Fruit fly (Drosophila melanogaster) whole organism, embryonic: ENCODE measurements around the gene Adck5.

Experiments used
- Antp ChIP-seq: fragments of 200-800 bp; sonication (Bioruptor generic); optimal IDR thresholded peaks from 3 replicates; lab custom pipeline; 2016; ENCODE audit warnings: missing biosample characterization, missing genetic modification characterization
- Atf6 ChIP-seq: fragments of 200-800 bp; sonication (Bioruptor generic); IDR thresholded peaks from 2 replicates; pipeline ENCODE4 v1.3.6; 2022; ENCODE audit warnings: missing biosample characterization, missing genetic modification characterization
- CG13624 ChIP-seq: fragments of 200-800 bp; sonication (Bioruptor generic); optimal IDR thresholded peaks from 2 replicates; lab custom pipeline; 2016; ENCODE audit warnings: missing biosample characterization, missing genetic modification characterization
- CG15011 ChIP-seq: fragments of 200-800 bp; sonication (Bioruptor generic); optimal IDR thresholded peaks from 3 replicates; lab custom pipeline; 2018; ENCODE audit warnings: missing biosample characterization, mild to moderate bottlenecking, missing genetic modification characterization
- CG16813 ChIP-seq: fragments of 200-800 bp; sonication (Bioruptor generic); IDR thresholded peaks from 3 replicates; pipeline ENCODE4 v1.3.6; 2022; ENCODE audit warnings: missing biosample characterization, missing genetic modification characterization; ENCODE audit not compliant: partially characterized antibody
- CG17186 ChIP-seq: fragments of 200-800 bp; sonication (Bioruptor generic); optimal IDR thresholded peaks from 3 replicates; lab custom pipeline; 2017; ENCODE audit warnings: missing biosample characterization, missing genetic modification reagents, missing genetic modification characterization
- CG18262 ChIP-seq: fragments of 200-800 bp; optimal IDR thresholded peaks from 3 replicates; lab custom pipeline; 2019; ENCODE audit warnings: missing biosample characterization, mild to moderate bottlenecking, missing genetic modification characterization, moderate library complexity
- CG18764 ChIP-seq: fragments of 200-800 bp; sonication (Bioruptor generic); optimal IDR thresholded peaks from 3 replicates; lab custom pipeline; 2016; ENCODE audit warnings: missing biosample characterization, missing genetic modification characterization
- CG2678 ChIP-seq: fragments of 200-800 bp; sonication (Bioruptor generic); optimal IDR thresholded peaks from 3 replicates; lab custom pipeline; 2019; ENCODE audit warnings: missing biosample characterization, mild to moderate bottlenecking, missing genetic modification characterization, moderate library complexity
- CG2889 ChIP-seq: fragments of 200-800 bp; sonication (Bioruptor generic); IDR thresholded peaks from 3 replicates; pipeline ENCODE4 v1.3.6; 2022; ENCODE audit warnings: missing biosample characterization, missing genetic modification characterization
- CG33213 ChIP-seq: fragments of 200-800 bp; sonication (Bioruptor generic); optimal IDR thresholded peaks from 3 replicates; lab custom pipeline; 2016; ENCODE audit warnings: missing biosample characterization, missing genetic modification characterization
- CG42726 ChIP-seq: fragments of 200-800 bp; sonication (Bioruptor generic); IDR thresholded peaks from 2 replicates; pipeline ENCODE4 v1.3.6; 2022; ENCODE audit warnings: missing biosample characterization, missing genetic modification characterization; ENCODE audit not compliant: partially characterized antibody
- CG5245 ChIP-seq: fragments of 200-800 bp; sonication (Bioruptor generic); optimal IDR thresholded peaks from 3 replicates; lab custom pipeline; 2016; ENCODE audit warnings: missing biosample characterization, missing genetic modification characterization
- CG6689 ChIP-seq: fragments of 200-800 bp; sonication (Bioruptor generic); IDR thresholded peaks from 2 replicates; pipeline ENCODE4 v1.3.6; 2022; ENCODE audit warnings: missing biosample characterization, missing genetic modification characterization
- CG6813 ChIP-seq: fragments of 200-800 bp; sonication (Bioruptor generic); optimal IDR thresholded peaks from 2 replicates; lab custom pipeline; 2017; ENCODE audit warnings: missing biosample characterization, missing genetic modification characterization, mild to moderate bottlenecking, moderate library complexity, missing genetic modification reagents
- CG8089 ChIP-seq: fragments of 200-800 bp; sonication (Bioruptor generic); optimal IDR thresholded peaks from 3 replicates; lab custom pipeline; 2016; ENCODE audit warnings: missing biosample characterization, missing genetic modification characterization
- CG9727 ChIP-seq: fragments of 200-800 bp; sonication (Bioruptor generic); optimal IDR thresholded peaks from 3 replicates; lab custom pipeline; 2017; ENCODE audit warnings: missing biosample characterization, mild to moderate bottlenecking, missing genetic modification characterization
- CG9876 ChIP-seq: fragments of 200-800 bp; sonication (Bioruptor generic); optimal IDR thresholded peaks from 2 replicates; lab custom pipeline; 2016; ENCODE audit warnings: missing biosample characterization, missing genetic modification characterization
- Dbx ChIP-seq: fragments of 200-800 bp; sonication (Bioruptor generic); IDR thresholded peaks from 3 replicates; pipeline ENCODE4 v1.3.6; 2022; ENCODE audit warnings: missing biosample characterization, missing genetic modification characterization
- Dfd ChIP-seq, 2 experiments: fragments of >200 bp; optimal IDR thresholded peaks; 2 replicates each; lab custom pipeline; 2017; ENCODE audit warnings: missing biosample characterization in 2 of 2, missing genetic modification characterization in 2 of 2
- Doc2 ChIP-seq: fragments of 200-800 bp; sonication (Bioruptor generic); IDR thresholded peaks from 2 replicates; pipeline ENCODE4 v1.3.6; 2022; ENCODE audit warnings: missing biosample characterization, missing genetic modification characterization
- Fer2 ChIP-seq: fragments of 200-800 bp; sonication (Bioruptor generic); optimal IDR thresholded peaks from 2 replicates; lab custom pipeline; 2018; ENCODE audit warnings: missing biosample characterization, mild to moderate bottlenecking, missing genetic modification characterization, moderate library complexity
- Hr78 ChIP-seq, 2 experiments: fragments of 200-800 bp in 1 of 2; fragments of >200 bp in 1 of 2; sonication (Bioruptor generic) in 1 of 2; optimal IDR thresholded peaks; 2 replicates each; lab custom pipeline; 2017 to 2019; ENCODE audit warnings: missing biosample characterization in 2 of 2, missing genetic modification characterization in 2 of 2, mild to moderate bottlenecking in 1 of 2, moderate library complexity in 1 of 2
- MBD-R2 ChIP-seq: fragments of 200-800 bp; sonication (Bioruptor generic); IDR thresholded peaks from 2 replicates; pipeline ENCODE4 v1.3.6; 2022; ENCODE audit warnings: missing biosample characterization, missing genetic modification characterization
- NK7.1 ChIP-seq: fragments of 200-800 bp; sonication (Bioruptor generic); optimal IDR thresholded peaks from 3 replicates; lab custom pipeline; 2016; ENCODE audit warnings: missing biosample characterization, missing genetic modification characterization
- Nf-YC ChIP-seq: fragments of 200-800 bp; optimal IDR thresholded peaks from 3 replicates; lab custom pipeline; 2019; ENCODE audit warnings: missing biosample characterization, mild to moderate bottlenecking, missing genetic modification characterization, moderate library complexity
- Oli ChIP-seq: fragments of 200-800 bp; sonication (Bioruptor generic); optimal IDR thresholded peaks from 2 replicates; lab custom pipeline; 2018; ENCODE audit warnings: missing biosample characterization, mild to moderate bottlenecking, missing genetic modification characterization, moderate library complexity
- Ravus ChIP-seq: fragments of 200-800 bp; sonication (Bioruptor generic); IDR thresholded peaks from 2 replicates; pipeline ENCODE4 v1.3.6; 2022; ENCODE audit warnings: missing biosample characterization, missing genetic modification characterization
- Sin3A ChIP-seq: fragments of >200 bp; optimal IDR thresholded peaks from 2 replicates; lab custom pipeline; 2018
- Sox102F ChIP-seq: fragments of 200-800 bp; sonication (Bioruptor generic); optimal IDR thresholded peaks from 2 replicates; lab custom pipeline; 2018; ENCODE audit warnings: missing biosample characterization, mild to moderate bottlenecking, missing genetic modification characterization, moderate library complexity
- Spps ChIP-seq: fragments of 200-800 bp; sonication (Bioruptor generic); optimal IDR thresholded peaks from 2 replicates; lab custom pipeline; 2018; ENCODE audit warnings: missing biosample characterization, mild to moderate bottlenecking, missing genetic modification characterization
- amos ChIP-seq: fragments of 200-800 bp; sonication (Bioruptor generic); IDR thresholded peaks from 2 replicates; pipeline ENCODE4 v1.3.6; 2022; ENCODE audit warnings: missing biosample characterization, missing genetic modification characterization; ENCODE audit not compliant: partially characterized antibody
- bbx ChIP-seq: fragments of 200-800 bp; sonication (Bioruptor generic); IDR thresholded peaks from 2 replicates; pipeline ENCODE4 v1.3.6; 2022; ENCODE audit warnings: missing biosample characterization, missing genetic modification characterization; ENCODE audit not compliant: partially characterized antibody
- bigmax ChIP-seq: fragments of 200-800 bp; sonication (Bioruptor generic); optimal IDR thresholded peaks from 2 replicates; lab custom pipeline; 2018; ENCODE audit warnings: missing biosample characterization, mild to moderate bottlenecking, missing genetic modification characterization
- disco-r ChIP-seq: fragments of 200-800 bp; sonication (Bioruptor generic); optimal IDR thresholded peaks from 2 replicates; lab custom pipeline; 2016; ENCODE audit warnings: missing biosample characterization, missing genetic modification characterization
- dpn ChIP-seq, 2 experiments: fragments of 200-800 bp; sonication (Bioruptor generic); optimal IDR thresholded peaks; 3 replicates each; lab custom pipeline; 2016; ENCODE audit warnings: missing biosample characterization in 2 of 2, missing genetic modification characterization in 2 of 2
- exex ChIP-seq: fragments of 200-800 bp; sonication (Bioruptor generic); optimal IDR thresholded peaks from 4 replicates; lab custom pipeline; 2018; ENCODE audit warnings: missing biosample characterization, mild to moderate bottlenecking, missing genetic modification characterization, moderate library complexity
- gem ChIP-seq: fragments of 200-800 bp; sonication (Bioruptor generic); optimal IDR thresholded peaks from 2 replicates; lab custom pipeline; 2019; ENCODE audit warnings: missing biosample characterization, mild to moderate bottlenecking, missing genetic modification characterization, moderate library complexity
- ken ChIP-seq: fragments of 200-800 bp; sonication (Bioruptor generic); IDR thresholded peaks from 3 replicates; pipeline ENCODE4 v1.3.6; 2022; ENCODE audit warnings: missing biosample characterization, missing genetic modification characterization
- prd ChIP-seq, 3 experiments: fragments of >200 bp in 2 of 3; fragments of 200-800 bp in 1 of 3; sonication (Bioruptor generic) in 1 of 3; optimal IDR thresholded peaks in 2 of 3; IDR thresholded peaks in 1 of 3; 2 replicates in 2 of 3; 3 replicates in 1 of 3; pipeline versions ENCODE4 v1.3.6 to Lab custom; 2017 to 2022; ENCODE audit warnings: missing biosample characterization in 1 of 3, missing genetic modification characterization in 1 of 3
- pros ChIP-seq: fragments of 200-800 bp; sonication (Bioruptor generic); optimal IDR thresholded peaks from 3 replicates; lab custom pipeline; 2019; ENCODE audit warnings: missing biosample characterization, mild to moderate bottlenecking, missing genetic modification characterization, moderate library complexity
- slbo ChIP-seq: fragments of 200-800 bp; sonication (Bioruptor generic); IDR thresholded peaks from 2 replicates; pipeline ENCODE4 v1.3.6; 2022; ENCODE audit warnings: missing biosample characterization, missing genetic modification characterization
- slp2 ChIP-seq: fragments of 200-800 bp; sonication (Bioruptor generic); optimal IDR thresholded peaks from 2 replicates; lab custom pipeline; 2016; ENCODE audit warnings: missing biosample characterization, missing genetic modification characterization
- tio ChIP-seq: fragments of 200-800 bp; sonication (Bioruptor generic); optimal IDR thresholded peaks from 2 replicates; lab custom pipeline; 2017; ENCODE audit warnings: missing biosample characterization, missing genetic modification characterization, inconsistent platforms
- tll ChIP-seq, 2 experiments: fragments of 200-800 bp in 1 of 2; fragments of >200 bp in 1 of 2; sonication (Bioruptor generic) in 1 of 2; optimal IDR thresholded peaks; 2 replicates each; lab custom pipeline; 2017 to 2019; ENCODE audit warnings: missing biosample characterization in 2 of 2, missing genetic modification characterization in 2 of 2, mild to moderate bottlenecking in 1 of 2, moderate library complexity in 1 of 2
- tup ChIP-seq: fragments of 200-800 bp; sonication (Bioruptor generic); optimal IDR thresholded peaks from 2 replicates; lab custom pipeline; 2016; ENCODE audit warnings: missing biosample characterization, mild to moderate bottlenecking, missing genetic modification characterization, moderate library complexity
- vnd ChIP-seq: fragments of 200-800 bp; sonication (Bioruptor generic); IDR thresholded peaks from 3 replicates; pipeline ENCODE4 v1.3.6; 2022; ENCODE audit warnings: missing biosample characterization, missing genetic modification characterization; ENCODE audit not compliant: partially characterized antibody
- zfh2 ChIP-seq: fragments of 200-800 bp; sonication (Bioruptor generic); optimal IDR thresholded peaks from 2 replicates; lab custom pipeline; 2016; ENCODE audit warnings: missing biosample characterization, missing genetic modification characterization

The Adck5 gene

DNA sequence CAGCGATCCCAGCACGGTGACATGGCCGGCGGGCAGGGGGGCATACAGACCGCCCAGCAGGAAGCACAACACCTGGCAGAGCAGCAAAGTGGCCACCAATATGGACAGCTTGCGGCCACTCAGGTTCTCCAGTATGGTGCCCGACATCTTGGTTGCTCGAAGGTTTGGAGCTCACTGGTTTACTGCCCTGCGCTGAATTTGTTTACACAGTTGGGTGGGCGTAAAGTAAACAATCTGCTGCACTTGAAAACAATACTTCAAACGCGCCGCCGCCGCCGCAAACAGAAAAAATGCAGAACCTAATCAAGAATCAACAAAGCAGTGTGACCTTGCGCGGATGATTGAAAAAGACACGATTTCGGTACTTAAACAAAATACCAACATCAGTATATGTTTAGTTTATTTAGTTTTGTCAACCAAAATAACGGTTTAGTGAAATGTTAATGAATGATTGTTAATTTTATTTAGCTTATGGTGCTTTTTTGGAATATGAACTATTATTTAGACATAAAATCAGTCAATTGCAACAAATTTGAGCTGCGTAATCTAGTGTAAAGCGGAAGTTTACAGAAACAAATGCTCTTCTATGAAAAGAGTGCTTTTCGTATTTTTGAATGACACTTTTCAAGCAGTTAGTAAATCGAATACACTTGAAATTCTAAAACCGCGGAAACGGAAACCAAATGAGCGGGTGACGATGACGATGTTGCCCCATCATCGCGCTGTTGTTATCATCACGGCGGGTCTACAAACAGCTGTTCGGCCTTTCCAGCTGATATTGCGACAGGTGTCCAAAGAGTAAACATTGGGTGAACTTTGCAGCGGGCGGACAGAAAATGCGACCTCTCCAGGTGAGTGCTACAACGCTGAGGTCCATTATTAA lies at the start of gene Adck5, which contains the start of gene wls (continued):
- TF ChIP-seq Fer2 (tag; lab: Kevin White, UChicago) (peak; percentile 25), exex (tag; lab: Kevin White, UChicago) (no peak), CG33213 (GFP tag; lab: Kevin White, UChicago) (peak; percentile 15), vnd (GFP tag; lab: Robert Waterston, UW) (no peak), Ravus (GFP tag; lab: Robert Waterston, UW) (no peak), CG9876 (no peak), Sin3A (lab: Kevin White, UChicago) (peak; percentile 59), CG16813 (GFP tag; lab: Robert Waterston, UW) (no peak), dpn (GFP tag; optimal IDR thresholded peaks at IDR 0.05; lab: Kevin White, UChicago) (peak; percentile 9 to 57), CG9727 (GFP tag; lab: Kevin White, UChicago) (peak; percentile 63), Sox102F (GFP tag; lab: Kevin White, UChicago) (no peak), Hr78 (GFP tag; optimal IDR thresholded peaks at IDR 0.05; lab: Kevin White, UChicago) (peak in 1 of 2 experiments; percentile 78), CG8089 (GFP tag; lab: Kevin White, UChicago) (peak; percentile 67), Spps (tag; lab: Kevin White, UChicago) (no peak), Dfd (GFP tag; optimal IDR thresholded peaks at IDR 0.05; lab: Kevin White, UChicago) (no peak), zfh2 (GFP tag; lab: Kevin White, UChicago) (peak; percentile 21), Nf-YC (tag; lab: Kevin White, UChicago) (no peak), Atf6 (0 out of 2 replicates have a peak, but pooled peaks have one; percentile 26), CG18262 (tag; lab: Kevin White, UChicago) (no peak), CG18764 (peak; percentile 28), Doc2 (GFP tag; lab: Robert Waterston, UW) (no peak), bigmax (GFP tag; lab: Kevin White, UChicago) (peak; percentile 41), CG2678 (tag; lab: Kevin White, UChicago) (no peak), disco-r (GFP tag; lab: Kevin White, UChicago) (no peak), prd (optimal IDR thresholded peaks at IDR 0.05; lab: Kevin White, UChicago) (no peak), prd (GFP tag; IDR thresholded peaks at IDR 0.05; lab: Robert Waterston, UW) (no peak), CG42726 (GFP tag; lab: Robert Waterston, UW) (no peak), bbx (GFP tag; lab: Robert Waterston, UW) (0 out of 2 replicates have a peak, but pooled peaks have one; percentile 8), slp2 (GFP tag; lab: Kevin White, UChicago) (no peak), CG17186 (GFP tag; lab: Kevin White, UChicago) (peak; percentile 34), Dbx (GFP tag; lab: Robert Waterston, UW) (0 out of 3 replicates have a peak, but pooled peaks have one; percentile 22), amos (GFP tag; lab: Robert Waterston, UW) (no peak), slbo (GFP tag; lab: Robert Waterston, UW) (no peak), gem (tag; lab: Kevin White, UChicago) (no peak), Antp (GFP tag; lab: Kevin White, UChicago) (peak; percentile 4), CG2889 (no peak), Oli (tag; lab: Kevin White, UChicago) (no peak), CG5245 (GFP tag; lab: Kevin White, UChicago) (no peak), CG6689 (GFP tag; lab: Robert Waterston, UW) (no peak), MBD-R2 (GFP tag; lab: Robert Waterston, UW) (peak; percentile 76), NK7.1 (GFP tag; lab: Kevin White, UChicago) (no peak), tup (GFP tag; lab: Kevin White, UChicago) (no peak), CG13624 (GFP tag; lab: Kevin White, UChicago) (peak; percentile 45), CG6813 (peak; percentile 67), CG15011 (GFP tag; lab: Kevin White, UChicago) (peak; percentile 61), pros (GFP tag; lab: Kevin White, UChicago) (no peak), tll (GFP tag; optimal IDR thresholded peaks at IDR 0.05; lab: Kevin White, UChicago) (no peak), ken (GFP tag; lab: Robert Waterston, UW) (no peak), tio (no peak)
